Worm (Caenorhabditis elegans): ENCODE measurements around the gene str-135.

DNA sequence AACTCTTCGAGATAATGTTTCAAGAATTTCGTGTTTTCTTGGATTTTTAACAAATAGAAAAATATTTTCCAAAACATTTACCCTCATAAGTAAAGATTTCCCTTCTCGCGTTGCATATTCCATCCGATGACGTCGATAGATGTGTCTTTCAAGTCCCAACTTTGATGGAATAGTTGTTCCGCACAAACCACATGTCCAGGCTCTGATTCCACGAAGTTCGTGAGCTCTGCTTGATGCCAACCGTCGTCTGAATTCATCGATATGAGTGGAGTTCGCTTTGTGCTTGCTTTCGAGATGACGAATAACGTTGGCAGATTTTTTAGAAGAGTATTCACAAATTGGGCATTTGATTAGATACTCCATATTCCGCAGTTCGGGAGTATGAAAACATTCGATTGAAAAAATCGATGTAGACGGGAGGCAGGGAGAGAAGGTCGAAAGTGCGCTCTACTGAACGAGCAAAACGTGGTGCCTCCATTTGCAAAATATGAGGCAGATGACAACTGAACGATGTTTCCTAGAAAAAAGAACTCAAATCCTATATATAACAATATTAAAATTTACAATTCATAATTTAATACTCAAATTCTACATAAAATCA lies 20.4 kb upstream of the str-135 start, which contains the start of gene W02D7.6:
- TF ChIP-seq unc-39 (tag; optimal IDR thresholded peaks at IDR 0.05) (no peak), ceh-28 (tag; optimal IDR thresholded peaks at IDR 0.05) (no peak), pha-4 (GFP tag; IDR thresholded peaks at IDR 0.05) (no peak; the same call in 1 of the 2 replicates), pha-4 (tag; optimal IDR thresholded peaks at IDR 0.05) (no peak), aly-2 (tag; optimal IDR thresholded peaks at IDR 0.05) (no peak), spr-3 (GFP tag; optimal IDR thresholded peaks at IDR 0.05) (no peak), daf-19 (GFP tag; conservative IDR thresholded peaks at IDR 0.05) (no peak), lin-13 (GFP tag; optimal IDR thresholded peaks at IDR 0.05) (no peak), nhr-77 (tag; optimal IDR thresholded peaks at IDR 0.05) (no peak), pqm-1 (tag; optimal IDR thresholded peaks at IDR 0.05) (no peak), ceh-44 (GFP tag; IDR thresholded peaks at IDR 0.05) (no peak), gei-8 (GFP tag; optimal IDR thresholded peaks at IDR 0.05) (no peak), nhr-76 (tag; optimal IDR thresholded peaks at IDR 0.05) (no peak), dpl-1 (GFP tag; optimal IDR thresholded peaks at IDR 0.05) (peak; percentile 31)

Data from whole organism, L4 larva.